Worm (Caenorhabditis elegans): Measurements from ENCODE around the gene suca-1.

DNA sequence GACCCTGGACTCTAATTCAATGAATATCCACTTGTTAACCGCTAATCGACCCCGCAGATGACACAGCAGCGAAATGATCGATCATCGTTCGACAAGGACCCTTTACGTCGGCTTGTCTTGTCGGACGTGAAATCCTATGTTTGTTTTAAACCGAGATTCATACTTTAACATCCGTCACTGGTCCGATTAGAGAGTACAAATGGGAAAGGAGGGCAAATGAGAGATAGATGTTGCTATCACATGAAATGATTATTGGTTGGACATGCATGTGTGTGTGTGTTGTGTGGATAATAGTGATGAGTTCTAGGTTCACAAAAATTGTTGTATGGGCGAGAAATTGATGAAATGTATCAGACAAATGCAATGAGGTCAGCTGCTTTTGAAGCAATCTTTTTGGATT, 9.7 kb upstream of the suca-1 start:
- TF ChIP-seq ets-7 (tag; optimal IDR thresholded peaks at IDR 0.05) = no peak
- no peak for TF ChIP-seq ceh-13 (GFP tag; optimal IDR thresholded peaks at IDR 0.05)
- TF ChIP-seq F13C5.2 (tag; optimal IDR thresholded peaks at IDR 0.05) = no peak
- no peak for TF ChIP-seq ama-1 (optimal IDR thresholded peaks at IDR 0.05)
